Fruit fly (Drosophila melanogaster) whole organism, wandering third instar larva: ENCODE data around the gene btsz.
A peak's percentile ranks its signal among the peaks of the same experiment; 100 is the strongest.

Experiments used
- Abd-B ChIP-seq: fragments of >200 bp; optimal IDR thresholded peaks from 2 replicates; lab custom pipeline; 2017; ENCODE audit warnings: missing biosample characterization, missing genetic modification characterization
- CG32264 ChIP-seq: fragments of 200-800 bp; sonication (Bioruptor generic); optimal IDR thresholded peaks from 2 replicates; lab custom pipeline; 2016; ENCODE audit warnings: missing biosample characterization, missing genetic modification characterization
- CG9705 ChIP-seq: fragments of 200-800 bp; sonication (Bioruptor generic); optimal IDR thresholded peaks from 2 replicates; lab custom pipeline; 2018; ENCODE audit warnings: missing biosample characterization, mild to moderate bottlenecking, missing genetic modification characterization
- Dif ChIP-seq: fragments of 200-275, 200-300 bp; sonication (Bioruptor generic); optimal IDR thresholded peaks from 2 replicates; lab custom pipeline; 2018; ENCODE audit warnings: missing biosample characterization, missing genetic modification characterization; ENCODE audit not compliant: partially characterized antibody
- GATAd ChIP-seq: sonication (Bioruptor generic); optimal IDR thresholded peaks from 2 replicates; lab custom pipeline; 2016; ENCODE audit warnings: missing biosample characterization, missing genetic modification characterization
- HLH106 ChIP-seq: fragments of 200-800 bp; optimal IDR thresholded peaks from 3 replicates; lab custom pipeline; 2019; ENCODE audit warnings: missing biosample characterization, mild to moderate bottlenecking, missing genetic modification characterization, moderate library complexity
- Hnf4 ChIP-seq: fragments of 200-800 bp; sonication (Bioruptor generic); optimal IDR thresholded peaks from 2 replicates; lab custom pipeline; 2016; ENCODE audit warnings: missing biosample characterization, mild to moderate bottlenecking, missing genetic modification characterization
- Hr83 ChIP-seq: fragments of 200-300 bp; sonication (Bioruptor generic); optimal IDR thresholded peaks from 2 replicates; lab custom pipeline; 2016; ENCODE audit warnings: missing biosample characterization, mild to moderate bottlenecking, missing genetic modification characterization, moderate library complexity; ENCODE audit not compliant: poor library complexity, severe bottlenecking
- Jra ChIP-seq: sonication (Bioruptor generic); optimal IDR thresholded peaks from 2 replicates; lab custom pipeline; 2016; ENCODE audit warnings: missing biosample characterization, missing genetic modification characterization
- Mio ChIP-seq: sonication (Bioruptor generic); optimal IDR thresholded peaks from 2 replicates; lab custom pipeline; 2016; ENCODE audit warnings: missing biosample characterization, missing genetic modification characterization
- Rel ChIP-seq, 2 experiments: fragments of 200-800 bp; sonication (Bioruptor generic) in 1 of 2; optimal IDR thresholded peaks; 2 replicates in 1 of 2; 3 replicates in 1 of 2; lab custom pipeline; 2016 to 2019; ENCODE audit warnings: mild to moderate bottlenecking in 2 of 2, missing biosample characterization in 2 of 2, missing genetic modification characterization in 2 of 2, moderate library complexity in 1 of 2
- Sp1 ChIP-seq: fragments of 200-800 bp; sonication (Bioruptor generic); optimal IDR thresholded peaks from 3 replicates; lab custom pipeline; 2019; ENCODE audit warnings: missing biosample characterization, mild to moderate bottlenecking, missing genetic modification characterization, moderate library complexity
- Vsx2 ChIP-seq: fragments of 200-300, 225-300 bp; sonication (Bioruptor generic); optimal IDR thresholded peaks from 2 replicates; lab custom pipeline; 2018; ENCODE audit warnings: missing biosample characterization, missing genetic modification characterization; ENCODE audit not compliant: partially characterized antibody
- br ChIP-seq: fragments of 200-800 bp; sonication (Bioruptor generic); optimal IDR thresholded peaks from 2 replicates; lab custom pipeline; 2016; ENCODE audit warnings: missing biosample characterization, missing genetic modification characterization
- dl ChIP-seq, 2 experiments: fragments of 175-275, 200-275 bp in 1 of 2; fragments of 200-275 bp in 1 of 2; sonication (Bioruptor generic); optimal IDR thresholded peaks; lab custom pipeline; 2018; ENCODE audit warnings: mild to moderate bottlenecking in 2 of 2, missing biosample characterization in 2 of 2, missing genetic modification characterization in 2 of 2, moderate library complexity in 2 of 2; ENCODE audit not compliant: partially characterized antibody in 2 of 2, insufficient read depth in 1 of 2
- ey ChIP-seq: fragments of 200-800 bp; sonication (Bioruptor generic); optimal IDR thresholded peaks from 2 replicates; lab custom pipeline; 2016; ENCODE audit warnings: missing biosample characterization, missing genetic modification characterization
- foxo ChIP-seq, 2 experiments: fragments of 200-800 bp; sonication (Bioruptor generic); optimal IDR thresholded peaks; 2 replicates in 1 of 2; 3 replicates in 1 of 2; lab custom pipeline; 2016 to 2017; ENCODE audit warnings: missing biosample characterization in 2 of 2, missing genetic modification characterization in 2 of 2
- fru ChIP-seq: fragments of 200-800 bp; sonication (Bioruptor generic); optimal IDR thresholded peaks from 3 replicates; lab custom pipeline; 2016; ENCODE audit warnings: missing biosample characterization, mild to moderate bottlenecking, missing genetic modification characterization
- h ChIP-seq: fragments of 200-800 bp; sonication (Bioruptor generic); optimal IDR thresholded peaks from 3 replicates; lab custom pipeline; 2016; ENCODE audit warnings: missing biosample characterization, mild to moderate bottlenecking, missing genetic modification characterization
- lola ChIP-seq: fragments of >200 bp; optimal IDR thresholded peaks from 2 replicates; lab custom pipeline; 2017; ENCODE audit warnings: missing biosample characterization, missing genetic modification characterization
- pan ChIP-seq: fragments of >200 bp; optimal IDR thresholded peaks from 2 replicates; lab custom pipeline; 2017
- psq ChIP-seq: fragments of 200-800 bp; sonication (Bioruptor generic); optimal IDR thresholded peaks from 3 replicates; lab custom pipeline; 2017; ENCODE audit warnings: missing biosample characterization, mild to moderate bottlenecking, missing genetic modification characterization, moderate library complexity
- rgr ChIP-seq: fragments of 200-800 bp; sonication (Bioruptor generic); optimal IDR thresholded peaks from 3 replicates; lab custom pipeline; 2016; ENCODE audit warnings: missing biosample characterization, mild to moderate bottlenecking, missing genetic modification characterization
- sage ChIP-seq: fragments of 200-800 bp; sonication (Bioruptor generic); optimal IDR thresholded peaks from 2 replicates; lab custom pipeline; 2016; ENCODE audit warnings: missing biosample characterization, mild to moderate bottlenecking, missing genetic modification characterization
- tai ChIP-seq: sonication (Bioruptor generic); optimal IDR thresholded peaks from 2 replicates; lab custom pipeline; 2016; ENCODE audit warnings: missing biosample characterization, missing genetic modification characterization
- usp ChIP-seq: fragments of >200 bp; optimal IDR thresholded peaks from 2 replicates; lab custom pipeline; 2017; ENCODE audit warnings: missing biosample characterization, missing genetic modification characterization

Gene btsz

dm6 chr3R:14801407-14801806 is 73.9 kb downstream of the btsz start, which contains the start of gene CG14857:
CG14857 (plus strand) TSS chr3R:14801773.
- TF ChIP-seq tai (no peak), sage (GFP tag; lab: Kevin White, UChicago) (no peak), lola (no peak), Vsx2 (GFP tag; lab: Kevin White, UChicago) (no peak), foxo (GFP tag; optimal IDR thresholded peaks at IDR 0.05; lab: Kevin White, UChicago) (no peak), Mio (GFP tag; lab: Kevin White, UChicago) (no peak), psq (GFP tag; lab: Kevin White, UChicago) (no peak), GATAd (GFP tag; lab: Kevin White, UChicago) (no peak), CG9705 (no peak), Sp1 (GFP tag; lab: Kevin White, UChicago) (no peak), pan (no peak), Hr83 (no peak)

dm6 chr3R:14798626-14799258 is 76.5 kb downstream of the btsz start, which contains the start of gene CG14856:
CG14856 (plus strand) TSS chr3R:14798986.
- TF ChIP-seq br (GFP tag; lab: Kevin White, UChicago) (no peak), sage (GFP tag; lab: Kevin White, UChicago) (no peak), pan (no peak), rgr (GFP tag; lab: Kevin White, UChicago) (no peak)

- TF ChIP-seq Rel (GFP tag; optimal IDR thresholded peaks at IDR 0.05; lab: Kevin White, UChicago) (no peak), Rel (tag; optimal IDR thresholded peaks at IDR 0.05; lab: Kevin White, UChicago) (no peak), Vsx2 (GFP tag; lab: Kevin White, UChicago) (peak; percentile 1)
These were observed 79.0 kb downstream of the btsz start, which contains the start of gene CG14855 for dm6 chr3R:14796294-14796693. CG14855 (plus strand) TSS chr3R:14796305.

dm6 chr3R:14786669-14787068 is 88.6 kb downstream of the btsz start:
- TF ChIP-seq foxo (GFP tag; optimal IDR thresholded peaks at IDR 0.05; lab: Kevin White, UChicago) = no peak
- no peak for TF ChIP-seq fru (GFP tag; lab: Kevin White, UChicago)
- TF ChIP-seq, all 38 proteins: peak for 0

- TF ChIP-seq usp (GFP tag; lab: Kevin White, UChicago) (no peak), foxo (GFP tag; optimal IDR thresholded peaks at IDR 0.05; lab: Kevin White, UChicago) (no peak), tai (no peak), HLH106 (tag; lab: Kevin White, UChicago) (no peak), CG32264 (GFP tag; lab: Kevin White, UChicago) (no peak), Dif (GFP tag; lab: Kevin White, UChicago) (no peak), ey (GFP tag; lab: Kevin White, UChicago) (no peak), sage (GFP tag; lab: Kevin White, UChicago) (no peak), rgr (GFP tag; lab: Kevin White, UChicago) (no peak), Abd-B (no peak), br (GFP tag; lab: Kevin White, UChicago) (no peak), dl (GFP tag; optimal IDR thresholded peaks at IDR 0.05; lab: Kevin White, UChicago; ENCODE audit: insufficient read depth in 1 of 2, partially characterized antibody in 2 of 2) (no peak), Jra (GFP tag; lab: Kevin White, UChicago) (no peak), psq (GFP tag; lab: Kevin White, UChicago) (no peak), Mio (GFP tag; lab: Kevin White, UChicago) (no peak), CG9705 (no peak)
These were observed 90.0 kb downstream of the btsz start for dm6 chr3R:14785335-14785734.

- peak; percentile 11 for TF ChIP-seq h (GFP tag; lab: Kevin White, UChicago)
- peak; percentile 28 for TF ChIP-seq Jra (GFP tag; lab: Kevin White, UChicago)
- no peak for TF ChIP-seq usp (GFP tag; lab: Kevin White, UChicago)
- TF ChIP-seq Hnf4 (GFP tag; lab: Kevin White, UChicago) = peak; percentile 2
These were observed 94.5 kb downstream of the btsz start for dm6 chr3R:14780747-14781146.
